Fruit fly (Drosophila melanogaster) whole organism, embryonic: Measurements from ENCODE around the gene CG42375.
A peak's percentile ranks its signal among the peaks of the same experiment; 100 is the strongest.

Source experiments
- B-H2 ChIP-seq: fragments of 200-800 bp; sonication (Bioruptor generic); optimal IDR thresholded peaks from 2 replicates; lab custom pipeline; 2018; ENCODE audit warnings: missing biosample characterization, mild to moderate bottlenecking, missing genetic modification characterization
- Blimp-1 ChIP-seq: fragments of 200-800 bp; sonication (Bioruptor generic); optimal IDR thresholded peaks from 3 replicates; lab custom pipeline; 2018; ENCODE audit warnings: missing biosample characterization, missing genetic modification characterization, mild to moderate bottlenecking, moderate library complexity, missing genetic modification reagents
- CG1024 ChIP-seq: fragments of 200-800 bp; sonication (Bioruptor generic); IDR thresholded peaks from 2 replicates; pipeline ENCODE4 v1.3.6; 2022; ENCODE audit warnings: missing biosample characterization, missing genetic modification characterization
- CG10366 ChIP-seq: fragments of 200-800 bp; sonication (Bioruptor generic); IDR thresholded peaks from 2 replicates; pipeline ENCODE4 v1.3.6; 2022; ENCODE audit warnings: missing biosample characterization, missing genetic modification characterization
- CG12071 ChIP-seq: fragments of 200-800 bp; sonication (Bioruptor generic); optimal IDR thresholded peaks from 3 replicates; lab custom pipeline; 2018; ENCODE audit warnings: missing biosample characterization, mild to moderate bottlenecking, missing genetic modification characterization
- CG14710 ChIP-seq: fragments of 200-800 bp; sonication (Bioruptor generic); optimal IDR thresholded peaks from 3 replicates; lab custom pipeline; 2019; ENCODE audit warnings: missing biosample characterization, mild to moderate bottlenecking, missing genetic modification characterization, moderate library complexity
- CG17802 ChIP-seq: fragments of 200-800 bp; sonication (Bioruptor generic); optimal IDR thresholded peaks from 2 replicates; lab custom pipeline; 2018; ENCODE audit warnings: missing biosample characterization, mild to moderate bottlenecking, missing genetic modification characterization, moderate library complexity
- CG18262 ChIP-seq: fragments of 200-800 bp; optimal IDR thresholded peaks from 3 replicates; lab custom pipeline; 2019; ENCODE audit warnings: missing biosample characterization, mild to moderate bottlenecking, missing genetic modification characterization, moderate library complexity
- CG18599 ChIP-seq: fragments of 200-800 bp; sonication (Bioruptor generic); optimal IDR thresholded peaks from 3 replicates; lab custom pipeline; 2017; ENCODE audit warnings: missing biosample characterization, missing genetic modification characterization, mild to moderate bottlenecking, moderate library complexity, missing genetic modification reagents
- CG18619 ChIP-seq: fragments of 200-800 bp; sonication (Bioruptor generic); optimal IDR thresholded peaks from 3 replicates; lab custom pipeline; 2017; ENCODE audit warnings: missing biosample characterization, mild to moderate bottlenecking, missing genetic modification characterization
- CG2875 ChIP-seq: fragments of 200-800 bp; sonication (Bioruptor generic); optimal IDR thresholded peaks from 2 replicates; lab custom pipeline; 2017; ENCODE audit warnings: missing biosample characterization, mild to moderate bottlenecking, missing genetic modification characterization, missing genetic modification reagents
- CG3065 ChIP-seq: fragments of 200-800 bp; sonication (Bioruptor generic); optimal IDR thresholded peaks from 2 replicates; lab custom pipeline; 2016; ENCODE audit warnings: missing biosample characterization, missing genetic modification characterization
- CG31224 ChIP-seq: fragments of 200-800 bp; sonication (Bioruptor generic); IDR thresholded peaks from 2 replicates; pipeline ENCODE4 v1.3.6; 2022; ENCODE audit warnings: missing biosample characterization, missing genetic modification characterization
- CG3407 ChIP-seq: fragments of 200-800 bp; sonication (Bioruptor generic); optimal IDR thresholded peaks from 2 replicates; lab custom pipeline; 2018; ENCODE audit warnings: missing biosample characterization, mild to moderate bottlenecking, missing genetic modification characterization
- CG4707 ChIP-seq: fragments of 200-800 bp; sonication (Bioruptor generic); optimal IDR thresholded peaks from 2 replicates; lab custom pipeline; 2018; ENCODE audit warnings: missing biosample characterization, mild to moderate bottlenecking, missing genetic modification characterization, moderate library complexity
- CG5180 ChIP-seq: fragments of 200-800 bp; sonication (Bioruptor generic); optimal IDR thresholded peaks from 3 replicates; lab custom pipeline; 2017; ENCODE audit warnings: missing biosample characterization, missing genetic modification characterization, mild to moderate bottlenecking, moderate library complexity, missing genetic modification reagents
- CG8281 ChIP-seq: fragments of 200-800 bp; sonication (Bioruptor generic); optimal IDR thresholded peaks from 2 replicates; lab custom pipeline; 2018; ENCODE audit warnings: missing biosample characterization, mild to moderate bottlenecking, missing genetic modification characterization, moderate library complexity
- CG8359 ChIP-seq: fragments of 200-800 bp; sonication (Bioruptor generic); optimal IDR thresholded peaks from 2 replicates; lab custom pipeline; 2017; ENCODE audit warnings: missing biosample characterization, mild to moderate bottlenecking, missing genetic modification characterization, borderline replicate concordance
- Dek ChIP-seq: fragments of 200-800 bp; sonication (Bioruptor generic); optimal IDR thresholded peaks from 3 replicates; lab custom pipeline; 2019; ENCODE audit warnings: missing biosample characterization, mild to moderate bottlenecking, missing genetic modification characterization, moderate library complexity
- Drgx ChIP-seq: fragments of 200-800 bp; sonication (Bioruptor generic); IDR thresholded peaks from 2 replicates; pipeline ENCODE4 v1.3.6; 2022; ENCODE audit warnings: missing biosample characterization, missing genetic modification characterization
- Eip74EF ChIP-seq, 2 experiments: fragments of 200-800 bp in 1 of 2; fragments of >200 bp in 1 of 2; sonication (Bioruptor generic) in 1 of 2; optimal IDR thresholded peaks; 2 replicates each; lab custom pipeline; 2017 to 2019; ENCODE audit warnings: missing biosample characterization in 2 of 2, missing genetic modification characterization in 2 of 2, mild to moderate bottlenecking in 1 of 2, moderate library complexity in 1 of 2
- Fer2 ChIP-seq: fragments of 200-800 bp; sonication (Bioruptor generic); optimal IDR thresholded peaks from 2 replicates; lab custom pipeline; 2018; ENCODE audit warnings: missing biosample characterization, mild to moderate bottlenecking, missing genetic modification characterization, moderate library complexity
- MTF-1 ChIP-seq: fragments of 200-800 bp; sonication (Bioruptor generic); optimal IDR thresholded peaks from 2 replicates; lab custom pipeline; 2018; ENCODE audit warnings: missing biosample characterization, mild to moderate bottlenecking, missing genetic modification characterization, borderline replicate concordance
- Med ChIP-seq: fragments of 200-800 bp; sonication (Bioruptor generic); peaks from one replicate; lab custom pipeline; 2016; ENCODE audit warnings: missing biosample characterization, missing genetic modification characterization, mild to moderate bottlenecking, inconsistent platforms, moderate library complexity
- Nf-YC ChIP-seq: fragments of 200-800 bp; optimal IDR thresholded peaks from 3 replicates; lab custom pipeline; 2019; ENCODE audit warnings: missing biosample characterization, mild to moderate bottlenecking, missing genetic modification characterization, moderate library complexity
- Oaz ChIP-seq: fragments of 200-800 bp; sonication (Bioruptor generic); IDR thresholded peaks from 2 replicates; pipeline ENCODE4 v1.3.6; 2022; ENCODE audit warnings: missing biosample characterization, missing genetic modification characterization
- Optix ChIP-seq: fragments of 200-800 bp; sonication (Bioruptor generic); IDR thresholded peaks from 3 replicates; pipeline ENCODE4 v1.3.6; 2022; ENCODE audit warnings: missing biosample characterization, missing genetic modification characterization
- Pdp1 ChIP-seq, 2 experiments: fragments of 200-800 bp; sonication (Bioruptor generic); optimal IDR thresholded peaks; 3 replicates each; lab custom pipeline; 2016; ENCODE audit warnings: missing biosample characterization in 2 of 2, missing genetic modification characterization in 2 of 2, mild to moderate bottlenecking in 1 of 2, moderate library complexity in 1 of 2
- Trl ChIP-seq, 3 experiments: fragments of >200 bp in 2 of 3; fragments of 200-800 bp in 1 of 3; sonication (Bioruptor generic) in 1 of 3; optimal IDR thresholded peaks; 2 replicates in 1 of 3; 3 replicates in 2 of 3; lab custom pipeline; 2016 to 2017; ENCODE audit warnings: missing biosample characterization in 1 of 3, missing genetic modification characterization in 1 of 3
- Xrp1 ChIP-seq: fragments of 200-800 bp; sonication (Bioruptor generic); IDR thresholded peaks from 2 replicates; pipeline ENCODE4 v1.3.6; 2022; ENCODE audit warnings: missing biosample characterization, missing genetic modification characterization
- aop ChIP-seq: fragments of 200-800 bp; sonication (Bioruptor generic); IDR thresholded peaks from 2 replicates; pipeline ENCODE4 v1.3.6; 2022; ENCODE audit warnings: missing biosample characterization, missing genetic modification characterization
- bbx ChIP-seq: fragments of 200-800 bp; sonication (Bioruptor generic); IDR thresholded peaks from 2 replicates; pipeline ENCODE4 v1.3.6; 2022; ENCODE audit warnings: missing biosample characterization, missing genetic modification characterization; ENCODE audit not compliant: partially characterized antibody
- cad ChIP-seq: fragments of >200 bp; optimal IDR thresholded peaks from 2 replicates; lab custom pipeline; 2017; ENCODE audit warnings: missing biosample characterization, missing genetic modification characterization
- crp ChIP-seq, 2 experiments: fragments of 200-800 bp; sonication (Bioruptor generic); optimal IDR thresholded peaks; 2 replicates in 1 of 2; 3 replicates in 1 of 2; lab custom pipeline; 2017; ENCODE audit warnings: missing biosample characterization in 2 of 2, missing genetic modification characterization in 2 of 2, mild to moderate bottlenecking in 1 of 2, moderate library complexity in 1 of 2
- cwo ChIP-seq: fragments of 200-800 bp; sonication (Bioruptor generic); optimal IDR thresholded peaks from 3 replicates; lab custom pipeline; 2017; ENCODE audit warnings: missing biosample characterization, missing genetic modification characterization, mild to moderate bottlenecking, moderate library complexity, missing genetic modification reagents
- dmrt99B ChIP-seq: fragments of 200-800 bp; sonication (Bioruptor generic); optimal IDR thresholded peaks from 2 replicates; lab custom pipeline; 2018; ENCODE audit warnings: missing biosample characterization, mild to moderate bottlenecking, missing genetic modification characterization, moderate library complexity
- gce ChIP-seq: fragments of 200-800 bp; sonication (Bioruptor generic); IDR thresholded peaks from 3 replicates; pipeline ENCODE4 v1.3.6; 2022; ENCODE audit warnings: missing biosample characterization, missing genetic modification characterization
- gcm ChIP-seq: fragments of 200-800 bp; sonication (Bioruptor generic); optimal IDR thresholded peaks from 2 replicates; lab custom pipeline; 2019; ENCODE audit warnings: missing biosample characterization, mild to moderate bottlenecking, missing genetic modification characterization, moderate library complexity
- grn ChIP-seq: fragments of 200-800 bp; sonication (Bioruptor generic); optimal IDR thresholded peaks from 3 replicates; lab custom pipeline; 2017; ENCODE audit warnings: missing biosample characterization, missing genetic modification characterization
- ham ChIP-seq: fragments of 200-800 bp; sonication (Bioruptor generic); IDR thresholded peaks from 2 replicates; pipeline ENCODE4 v1.3.6; 2022; ENCODE audit warnings: missing biosample characterization, missing genetic modification characterization
- insv ChIP-seq, 2 experiments: fragments of 200-800 bp; sonication (Bioruptor generic); optimal IDR thresholded peaks; 3 replicates each; lab custom pipeline; 2016 to 2018; ENCODE audit warnings: missing biosample characterization in 2 of 2, missing genetic modification characterization in 2 of 2
- kni ChIP-seq: fragments of 200-800 bp; sonication (Bioruptor generic); optimal IDR thresholded peaks from 3 replicates; lab custom pipeline; 2017; ENCODE audit warnings: mild to moderate bottlenecking, missing biosample characterization, missing genetic modification reagents, missing genetic modification characterization
- knrl ChIP-seq: fragments of 200-800 bp; sonication (Bioruptor generic); IDR thresholded peaks from 3 replicates; pipeline ENCODE4 v1.3.6; 2022; ENCODE audit warnings: missing biosample characterization, missing genetic modification characterization; ENCODE audit not compliant: partially characterized antibody
- lola ChIP-seq, 3 experiments: fragments of >200 bp in 2 of 3; fragments of 200-800 bp in 1 of 3; sonication (Bioruptor generic) in 1 of 3; optimal IDR thresholded peaks; 2 replicates each; lab custom pipeline; 2017 to 2019; ENCODE audit warnings: missing biosample characterization in 3 of 3, missing genetic modification characterization in 3 of 3, mild to moderate bottlenecking in 1 of 3, moderate library complexity in 1 of 3
- sd ChIP-seq: fragments of 200-800 bp; sonication (Bioruptor generic); optimal IDR thresholded peaks from 3 replicates; lab custom pipeline; 2018; ENCODE audit warnings: missing biosample characterization, mild to moderate bottlenecking, missing genetic modification characterization, moderate library complexity
- sisA ChIP-seq: fragments of 200-800 bp; sonication (Bioruptor generic); IDR thresholded peaks from 2 replicates; pipeline ENCODE4 v1.3.6; 2022; ENCODE audit warnings: missing biosample characterization, missing genetic modification characterization
- vfl ChIP-seq: fragments of 200-800 bp; sonication (Bioruptor generic); optimal IDR thresholded peaks from 2 replicates; lab custom pipeline; 2016; ENCODE audit warnings: missing biosample characterization, missing genetic modification characterization
- vvl ChIP-seq: fragments of 200-800 bp; sonication (Bioruptor generic); IDR thresholded peaks from 2 replicates; pipeline ENCODE4 v1.3.6; 2022; ENCODE audit warnings: missing biosample characterization, missing genetic modification characterization
- yki ChIP-seq: fragments of >200 bp; optimal IDR thresholded peaks from 3 replicates; lab custom pipeline; 2018

Gene CG42375

dm6 chr3R:13794666-13795055 is 15.2 kb downstream of the CG42375 start (continued):
- TF ChIP-seq Xrp1 (GFP tag; lab: Robert Waterston, UW) (0 out of 2 replicates have a peak, but pooled peaks have one; percentile 35), CG3407 (GFP tag; lab: Kevin White, UChicago) (peak; percentile 20), sisA (no peak), Pdp1 (GFP tag; optimal IDR thresholded peaks at IDR 0.05; lab: Kevin White, UChicago) (peak in 1 of 2 experiments; percentile 55), Dek (tag; lab: Kevin White, UChicago) (no peak), CG14710 (tag; lab: Kevin White, UChicago) (peak; percentile 1), CG18262 (peak; percentile 16), Eip74EF (GFP tag; optimal IDR thresholded peaks at IDR 0.05; lab: Kevin White, UChicago) (peak; percentile 23 to 99), CG3065 (no peak), CG8281 (tag; lab: Kevin White, UChicago) (peak; percentile 1), CG18619 (GFP tag; lab: Kevin White, UChicago) (no peak), kni (GFP tag; lab: Kevin White, UChicago) (peak; percentile 78), MTF-1 (no peak), crp (GFP tag; optimal IDR thresholded peaks at IDR 0.05; lab: Kevin White, UChicago) (peak in 1 of 2 experiments; percentile 19), Blimp-1 (GFP tag; lab: Kevin White, UChicago) (peak; percentile 29), vfl (GFP tag; lab: Kevin White, UChicago) (no peak), CG4707 (GFP tag; lab: Kevin White, UChicago) (no peak), Fer2 (tag; lab: Kevin White, UChicago) (no peak), CG12071 (GFP tag; lab: Kevin White, UChicago) (no peak), gce (GFP tag; lab: Robert Waterston, UW) (peak; percentile 28; the same call in 1 of the 3 replicates), knrl (GFP tag; lab: Robert Waterston, UW) (no peak), yki (lab: Kevin White, UChicago) (peak; percentile 73), Nf-YC (tag; lab: Kevin White, UChicago) (peak; percentile 50), Optix (GFP tag; lab: Robert Waterston, UW) (no peak), insv (GFP tag; optimal IDR thresholded peaks at IDR 0.05; lab: Kevin White, UChicago) (no peak), grn (GFP tag; lab: Kevin White, UChicago) (no peak), B-H2 (GFP tag; lab: Kevin White, UChicago) (no peak), sd (tag; lab: Kevin White, UChicago) (peak; percentile 81), Oaz (no peak), gcm (GFP tag; lab: Kevin White, UChicago) (no peak), CG5180 (GFP tag; lab: Kevin White, UChicago) (peak; percentile 76), lola (GFP tag; optimal IDR thresholded peaks at IDR 0.05; lab: Kevin White, UChicago) (no peak), CG2875 (GFP tag; lab: Kevin White, UChicago) (peak; percentile 6), CG18599 (no peak), dmrt99B (tag; lab: Kevin White, UChicago) (no peak), Drgx (peak; percentile 27; the same call in 1 of the 2 replicates), CG31224 (GFP tag; lab: Robert Waterston, UW) (no peak), cad (peak; percentile 5), bbx (GFP tag; lab: Robert Waterston, UW) (no peak), vvl (peak; percentile 50; the same call in 1 of the 2 replicates), Med (GFP tag; lab: Kevin White, UChicago) (no peak), CG10366 (GFP tag; lab: Robert Waterston, UW) (no peak), aop (GFP tag; lab: Robert Waterston, UW) (peak; percentile 89), CG17802 (tag; lab: Kevin White, UChicago) (peak; percentile 70), CG8359 (GFP tag; lab: Kevin White, UChicago) (no peak), Trl (optimal IDR thresholded peaks at IDR 0.05; lab: Kevin White, UChicago) (peak; percentile 89), Trl (GFP tag; optimal IDR thresholded peaks at IDR 0.05; lab: Kevin White, UChicago) (no peak), ham (GFP tag; lab: Robert Waterston, UW) (no peak), CG1024 (GFP tag; lab: Robert Waterston, UW) (no peak), cwo (GFP tag; lab: Kevin White, UChicago) (no peak)
